Worm (Caenorhabditis elegans) whole organism, L1 larva: Measurements from ENCODE around the gene F46H5.4.

Experiments used
- alr-1 ChIP-seq: fragments of 200-800 bp; sonication (Bioruptor generic); optimal IDR thresholded peaks from 2 replicates; lab custom pipeline; 2018; ENCODE audit warnings: borderline replicate concordance, mild to moderate bottlenecking, missing genetic modification characterization, missing compliant biosample characterization
- blmp-1 ChIP-seq: fragments of 150-350 bp; optimal IDR thresholded peaks from 2 replicates; lab custom pipeline; 2014; ENCODE audit warnings: missing biosample characterization, missing genetic modification characterization
- ets-5 ChIP-seq: fragments of 200-800 bp; sonication (Bioruptor generic); IDR thresholded peaks from 2 replicates; pipeline ENCODE4 v1.3.6; 2022; ENCODE audit warnings: missing genetic modification characterization, missing compliant biosample characterization
- lin-39 ChIP-seq: fragments of 150-350 bp; optimal IDR thresholded peaks from 2 replicates; lab custom pipeline; 2014; ENCODE audit warnings: missing biosample characterization, missing genetic modification reagents, missing genetic modification characterization
- lir-3 ChIP-seq: sonication (generic microtip); optimal IDR thresholded peaks from 2 replicates; lab custom pipeline; 2016; ENCODE audit warnings: mild to moderate bottlenecking, missing genetic modification characterization, moderate library complexity, missing compliant biosample characterization; ENCODE audit not compliant: poor library complexity
- nhr-77 ChIP-seq: fragments of 150-350 bp; optimal IDR thresholded peaks from 2 replicates; lab custom pipeline; 2014; ENCODE audit warnings: missing biosample characterization, missing genetic modification characterization
- pqm-1 ChIP-seq: sonication (generic microtip); optimal IDR thresholded peaks from 3 replicates; lab custom pipeline; 2017; ENCODE audit warnings: missing biosample characterization, missing genetic modification characterization
- snpc-4 ChIP-seq: fragments of 150-350 bp; optimal IDR thresholded peaks from 2 replicates; lab custom pipeline; 2014; ENCODE audit warnings: missing biosample characterization, missing genetic modification characterization
- snu-23 ChIP-seq: sonication (generic microtip); optimal IDR thresholded peaks from 2 replicates; lab custom pipeline; 2016; ENCODE audit warnings: missing genetic modification characterization, missing compliant biosample characterization
- unc-30 ChIP-seq: sonication (generic microtip); optimal IDR thresholded peaks from 2 replicates; lab custom pipeline; 2017; ENCODE audit warnings: missing biosample characterization, missing genetic modification characterization
- unc-86 ChIP-seq: sonication (generic microtip); optimal IDR thresholded peaks from 2 replicates; lab custom pipeline; 2016; ENCODE audit warnings: missing genetic modification characterization, missing compliant biosample characterization
- xbp-1 ChIP-seq: sonication (generic microtip); optimal IDR thresholded peaks from 2 replicates; lab custom pipeline; 2016; ENCODE audit warnings: missing genetic modification characterization, missing compliant biosample characterization
- zag-1 ChIP-seq: fragments of 150-350 bp; optimal IDR thresholded peaks from 2 replicates; lab custom pipeline; 2014; ENCODE audit warnings: missing biosample characterization, missing genetic modification characterization

DNA sequence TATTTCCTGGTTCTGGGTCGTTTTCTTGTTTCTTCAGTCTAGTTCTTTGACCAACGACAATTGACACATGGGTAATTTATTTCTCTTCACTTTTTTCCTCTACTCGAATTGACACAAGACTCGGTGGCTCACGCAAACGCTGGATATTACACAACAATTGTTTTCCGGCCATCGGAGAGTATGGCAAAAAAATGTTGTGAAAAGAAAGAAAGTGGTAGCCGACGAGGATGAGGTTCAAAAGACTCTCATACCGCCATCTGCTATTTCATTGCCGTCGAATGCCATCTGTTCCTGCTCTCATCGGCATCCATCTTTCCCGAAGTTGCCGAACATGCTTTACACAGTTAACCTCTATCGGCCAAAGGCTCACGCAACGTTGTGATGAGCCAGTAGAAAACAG, 17.7 kb downstream of the F46H5.4 start:
- no peak for TF ChIP-seq unc-86 (tag; lab: Kevin White, UChicago)
- no peak for TF ChIP-seq zag-1
- TF ChIP-seq lir-3 (tag; lab: Kevin White, UChicago) = no peak
- peak; percentile 39 for TF ChIP-seq xbp-1 (tag; lab: Kevin White, UChicago)
- no peak for TF ChIP-seq alr-1 (tag; lab: Kevin White, UChicago)
- TF ChIP-seq blmp-1 (tag; lab: Kevin White, UChicago) = no peak
- TF ChIP-seq pqm-1 (tag; lab: Kevin White, UChicago) = no peak
- TF ChIP-seq snpc-4 (tag; lab: Kevin White, UChicago) = no peak
- no peak for TF ChIP-seq nhr-77
- TF ChIP-seq snu-23 (GFP tag; lab: Kevin White, UChicago) = peak; percentile 62
- peak; percentile 25 for TF ChIP-seq lin-39 (tag; lab: Kevin White, UChicago)
- TF ChIP-seq ets-5 = no peak
- no peak for TF ChIP-seq unc-30 (tag; lab: Kevin White, UChicago)
